Worm (Caenorhabditis elegans) whole organism, L1 larva: Measurements from ENCODE around the gene arl-3.

Source experiments
- elt-3 ChIP-seq, 6 experiments: fragments of 150-350 bp in 1 of 6; sonication (generic microtip); optimal IDR thresholded peaks; 2 replicates each; lab custom pipeline; 2017 to 2018; ENCODE audit warnings: missing biosample characterization in 6 of 6, missing genetic modification characterization in 6 of 6, inconsistent platforms in 1 of 6
- fos-1 ChIP-seq: fragments of 150-350 bp; optimal IDR thresholded peaks from 2 replicates; lab custom pipeline; 2014; ENCODE audit warnings: missing biosample characterization, missing genetic modification characterization
- lin-13 ChIP-seq: fragments of 150-350 bp; optimal IDR thresholded peaks from 2 replicates; lab custom pipeline; 2014; ENCODE audit warnings: missing biosample characterization, missing genetic modification reagents, missing genetic modification characterization
- nhr-11 ChIP-seq: fragments of 150-350 bp; optimal IDR thresholded peaks from 2 replicates; lab custom pipeline; 2014; ENCODE audit warnings: missing biosample characterization, missing genetic modification characterization
- snpc-4 ChIP-seq: fragments of 150-350 bp; optimal IDR thresholded peaks from 2 replicates; lab custom pipeline; 2014; ENCODE audit warnings: missing biosample characterization, missing genetic modification characterization
- zip-4 ChIP-seq: fragments of 200-800 bp; sonication (Bioruptor generic); optimal IDR thresholded peaks from 2 replicates; lab custom pipeline; 2018; ENCODE audit warnings: mild to moderate bottlenecking, missing genetic modification characterization, moderate library complexity, missing compliant biosample characterization

DNA sequence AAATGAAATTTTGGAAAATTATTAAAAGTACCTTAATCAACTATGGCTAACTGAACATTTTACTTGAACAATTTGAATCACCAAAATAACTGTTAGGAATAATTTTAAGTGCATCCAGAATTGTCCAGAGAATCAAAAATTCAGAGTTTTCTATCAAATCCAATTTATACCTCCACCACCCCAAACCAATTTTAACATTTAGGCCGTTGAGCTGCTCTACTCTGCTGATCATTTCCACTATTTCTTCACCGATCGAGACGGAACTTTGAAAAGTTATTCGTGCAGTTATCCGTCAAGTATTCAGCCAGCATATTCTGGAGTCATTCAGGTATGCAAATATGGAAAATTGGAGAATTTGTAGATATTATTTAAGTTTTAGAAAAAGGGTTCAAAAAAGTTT lies 2.2 kb downstream of the arl-3 start:
- TF ChIP-seq nhr-11 (tag; lab: Kevin White, UChicago) (no peak), zip-4 (GFP tag; lab: Kevin White, UChicago) (no peak), snpc-4 (no peak), lin-13 (GFP tag; lab: Kevin White, UChicago) (no peak), fos-1 (tag; lab: Kevin White, UChicago) (no peak), elt-3 (tag; optimal IDR thresholded peaks at IDR 0.05; lab: Kevin White, UChicago) (no peak)
